Fruit fly (Drosophila melanogaster) whole organism, pupa: Measurements from ENCODE around the gene CG13738.
A peak's percentile ranks its signal among the peaks of the same experiment; 100 is the strongest.

Source experiments
- CG10348 ChIP-seq: fragments of 200-800 bp; sonication (Bioruptor generic); IDR thresholded peaks from 2 replicates; pipeline ENCODE4 v1.3.6; 2022; ENCODE audit warnings: missing biosample characterization, missing genetic modification characterization
- CG12605 ChIP-seq: fragments of 200-800 bp; sonication (Bioruptor generic); IDR thresholded peaks from 2 replicates; pipeline ENCODE4 v1.3.6; 2022; ENCODE audit warnings: missing biosample characterization, missing genetic modification characterization
- CG13204 ChIP-seq: fragments of 200-800 bp; sonication (Bioruptor generic); optimal IDR thresholded peaks from 2 replicates; lab custom pipeline; 2018; ENCODE audit warnings: missing biosample characterization, mild to moderate bottlenecking, missing genetic modification characterization, moderate library complexity
- CG14655 ChIP-seq: fragments of 200-800 bp; sonication (Bioruptor generic); optimal IDR thresholded peaks from 3 replicates; lab custom pipeline; 2017; ENCODE audit warnings: mild to moderate bottlenecking, missing biosample characterization, missing genetic modification reagents, missing genetic modification characterization
- CG15710 ChIP-seq: fragments of 200-800 bp; sonication (Bioruptor generic); optimal IDR thresholded peaks from 2 replicates; lab custom pipeline; 2018; ENCODE audit warnings: missing biosample characterization, mild to moderate bottlenecking, missing genetic modification characterization, moderate library complexity
- CG17806 ChIP-seq: fragments of 200-800 bp; sonication (Bioruptor generic); optimal IDR thresholded peaks from 2 replicates; lab custom pipeline; 2018; ENCODE audit warnings: missing biosample characterization, mild to moderate bottlenecking, missing genetic modification characterization, moderate library complexity
- CG32121 ChIP-seq: fragments of 200-800 bp; sonication (Bioruptor generic); IDR thresholded peaks from 2 replicates; pipeline ENCODE4 v1.3.6; 2022; ENCODE audit warnings: missing biosample characterization, missing genetic modification characterization
- CG34367 ChIP-seq: fragments of 200-800 bp; sonication (Bioruptor generic); optimal IDR thresholded peaks from 2 replicates; lab custom pipeline; 2018; ENCODE audit warnings: missing biosample characterization, mild to moderate bottlenecking, missing genetic modification characterization
- CG4496 ChIP-seq: fragments of 200-800 bp; sonication (Bioruptor generic); IDR thresholded peaks from 3 replicates; pipeline ENCODE4 v1.3.6; 2022; ENCODE audit warnings: missing biosample characterization, missing genetic modification characterization
- CG8159 ChIP-seq: fragments of 200-800 bp; sonication (Bioruptor generic); optimal IDR thresholded peaks from 3 replicates; lab custom pipeline; 2018; ENCODE audit warnings: missing biosample characterization, mild to moderate bottlenecking, missing genetic modification characterization, moderate library complexity
- CG8301 ChIP-seq: fragments of 200-800 bp; sonication (Bioruptor generic); optimal IDR thresholded peaks from 2 replicates; lab custom pipeline; 2018; ENCODE audit warnings: missing biosample characterization, mild to moderate bottlenecking, missing genetic modification characterization
- CG9948 ChIP-seq: fragments of 200-800 bp; sonication (Bioruptor generic); optimal IDR thresholded peaks from 2 replicates; lab custom pipeline; 2018; ENCODE audit warnings: missing biosample characterization, mild to moderate bottlenecking, missing genetic modification characterization, moderate library complexity
- D1 ChIP-seq: fragments of 200-800 bp; sonication (Bioruptor generic); optimal IDR thresholded peaks from 2 replicates; lab custom pipeline; 2018; ENCODE audit warnings: missing biosample characterization, mild to moderate bottlenecking, missing genetic modification characterization, moderate library complexity
- EcR ChIP-seq: fragments of 200-800 bp; sonication (Bioruptor generic); optimal IDR thresholded peaks from 3 replicates; lab custom pipeline; 2019; ENCODE audit warnings: missing biosample characterization, missing genetic modification characterization, mild to moderate bottlenecking, moderate library complexity, missing genetic modification reagents
- Ets98B ChIP-seq: fragments of 200-800 bp; sonication (Bioruptor generic); IDR thresholded peaks from 2 replicates; pipeline ENCODE4 v1.3.6; 2022; ENCODE audit warnings: missing biosample characterization, missing genetic modification characterization
- Pif1A ChIP-seq: fragments of 200-800 bp; sonication (Bioruptor generic); optimal IDR thresholded peaks from 3 replicates; lab custom pipeline; 2016; ENCODE audit warnings: missing biosample characterization, missing genetic modification characterization
- Pif1B ChIP-seq: fragments of 200-800 bp; sonication (Bioruptor generic); optimal IDR thresholded peaks from 3 replicates; lab custom pipeline; 2016; ENCODE audit warnings: missing biosample characterization, missing genetic modification characterization
- Snoo ChIP-seq: fragments of 200-800 bp; sonication (Bioruptor generic); optimal IDR thresholded peaks from 3 replicates; lab custom pipeline; 2017; ENCODE audit warnings: missing biosample characterization, mild to moderate bottlenecking, missing genetic modification characterization, inconsistent platforms
- fd96Ca ChIP-seq: fragments of 200-800 bp; sonication (Bioruptor generic); IDR thresholded peaks from 3 replicates; pipeline ENCODE4 v1.3.6; 2022; ENCODE audit warnings: missing biosample characterization, missing genetic modification characterization
- gl ChIP-seq: fragments of 200-800 bp; sonication (Bioruptor generic); optimal IDR thresholded peaks from 2 replicates; lab custom pipeline; 2018; ENCODE audit warnings: missing biosample characterization, mild to moderate bottlenecking, missing genetic modification characterization
- rn ChIP-seq: fragments of 200-800 bp; sonication (Bioruptor generic); IDR thresholded peaks from 2 replicates; pipeline ENCODE4 v1.3.6; 2022; ENCODE audit warnings: missing biosample characterization, missing genetic modification characterization

CG13738 gene

dm6 chr3L:13986330-13986729, 13.1 kb upstream of the CG13738 start, which contains the start of gene CG17362:
CG17362 (plus strand) TSS chr3L:13986620.
- TF ChIP-seq CG8301 (no peak), Pif1B (GFP tag; lab: Kevin White, UChicago) (no peak), CG4496 (GFP tag; lab: Robert Waterston, UW) (no peak), CG14655 (GFP tag; lab: Kevin White, UChicago) (no peak), CG9948 (tag; lab: Kevin White, UChicago) (no peak), CG10348 (GFP tag; lab: Robert Waterston, UW) (no peak)

- TF ChIP-seq Pif1B (GFP tag; lab: Kevin White, UChicago) (no peak), CG9948 (tag; lab: Kevin White, UChicago) (no peak), Ets98B (GFP tag; lab: Robert Waterston, UW) (no peak), Snoo (tag; lab: Kevin White, UChicago) (no peak), CG8159 (no peak), gl (tag; lab: Kevin White, UChicago) (no peak), CG4496 (GFP tag; lab: Robert Waterston, UW) (no peak)
Observed at dm6 chr3L:13982516-13982915, 9.2 kb upstream of the CG13738 start.

dm6 chr3L:13965502-13965843, 7.8 kb downstream of the CG13738 start:
- TF ChIP-seq CG34367 = no peak
- no peak for TF ChIP-seq CG4496 (GFP tag; lab: Robert Waterston, UW)
- TF ChIP-seq CG8301 = no peak
- TF ChIP-seq Snoo (tag; lab: Kevin White, UChicago) = no peak
- no peak for TF ChIP-seq CG8159
- TF ChIP-seq CG12605 = no peak
- no peak for TF ChIP-seq rn (GFP tag; lab: Robert Waterston, UW)
- TF ChIP-seq Pif1A (GFP tag; lab: Kevin White, UChicago) = no peak
- TF ChIP-seq fd96Ca (GFP tag; lab: Robert Waterston, UW) = no peak
- no peak for TF ChIP-seq Ets98B (GFP tag; lab: Robert Waterston, UW)
- no peak for TF ChIP-seq Pif1B (GFP tag; lab: Kevin White, UChicago)
- no peak for TF ChIP-seq EcR
- no peak for TF ChIP-seq CG10348 (GFP tag; lab: Robert Waterston, UW)
- TF ChIP-seq CG32121 = no peak
- TF ChIP-seq CG13204 = no peak
- TF ChIP-seq D1 = no peak

- TF ChIP-seq fd96Ca (GFP tag; lab: Robert Waterston, UW) (no peak), Pif1B (GFP tag; lab: Kevin White, UChicago) (no peak), CG4496 (GFP tag; lab: Robert Waterston, UW) (peak; percentile 30; the same call in 1 of the 3 replicates)
Observed at dm6 chr3L:13964635-13965501, 8.4 kb downstream of the CG13738 start, which contains the start of the genes Meics, Nxf3 and ssp2. Meics (minus strand) TSS chr3L:13964702. Nxf3 (plus strand) TSS chr3L:13965203. ssp2 (plus strand) TSS chr3L:13965203.

dm6 chr3L:13957789-13958188, 15.5 kb downstream of the CG13738 start:
- no peak for TF ChIP-seq rn (GFP tag; lab: Robert Waterston, UW)
- TF ChIP-seq Ets98B (GFP tag; lab: Robert Waterston, UW) = no peak
- TF ChIP-seq gl (tag; lab: Kevin White, UChicago) = no peak
- TF ChIP-seq CG32121 = no peak
- no peak for TF ChIP-seq CG12605
- TF ChIP-seq CG15710 = no peak
- no peak for TF ChIP-seq CG9948 (tag; lab: Kevin White, UChicago)
- TF ChIP-seq EcR = no peak
- no peak for TF ChIP-seq CG10348 (GFP tag; lab: Robert Waterston, UW)
- TF ChIP-seq CG4496 (GFP tag; lab: Robert Waterston, UW) = no peak
- TF ChIP-seq Snoo (tag; lab: Kevin White, UChicago) = no peak
- no peak for TF ChIP-seq fd96Ca (GFP tag; lab: Robert Waterston, UW)
- TF ChIP-seq CG17806 (tag; lab: Kevin White, UChicago) = no peak
- no peak for TF ChIP-seq CG8301
- TF ChIP-seq CG8159 = no peak
- TF ChIP-seq, all 21 proteins: peak for 0

- TF ChIP-seq Pif1B (GFP tag; lab: Kevin White, UChicago) = no peak
- TF ChIP-seq CG12605 = no peak
- TF ChIP-seq CG10348 (GFP tag; lab: Robert Waterston, UW) = no peak
- peak; percentile 43 for TF ChIP-seq D1
- peak; percentile 25 for TF ChIP-seq CG15710
- peak; percentile 19 for TF ChIP-seq Snoo (tag; lab: Kevin White, UChicago)
- no peak for TF ChIP-seq CG13204
- no peak for TF ChIP-seq EcR
- peak; percentile 69 for TF ChIP-seq CG8301
- peak; percentile 80 for TF ChIP-seq CG14655 (GFP tag; lab: Kevin White, UChicago)
- TF ChIP-seq fd96Ca (GFP tag; lab: Robert Waterston, UW) = no peak
- 0 out of 3 replicates have a peak, but pooled peaks have one; percentile 12 for TF ChIP-seq CG4496 (GFP tag; lab: Robert Waterston, UW)
- TF ChIP-seq CG17806 (tag; lab: Kevin White, UChicago) = peak; percentile 31
- TF ChIP-seq CG32121 = peak; percentile 29; the same call in 1 of the 2 replicates
- TF ChIP-seq CG8159 = peak; percentile 57
- TF ChIP-seq Ets98B (GFP tag; lab: Robert Waterston, UW) = peak; percentile 37; the same call in 1 of the 2 replicates
- TF ChIP-seq Pif1A (GFP tag; lab: Kevin White, UChicago) = peak; percentile 39
- peak; percentile 63 for TF ChIP-seq CG9948 (tag; lab: Kevin White, UChicago)
- TF ChIP-seq rn (GFP tag; lab: Robert Waterston, UW) = no peak
- TF ChIP-seq CG34367 = peak; percentile 15
- TF ChIP-seq gl (tag; lab: Kevin White, UChicago) = no peak
Observed at dm6 chr3L:13957212-13957668, 16.0 kb downstream of the CG13738 start.
